Worm (Caenorhabditis elegans) whole organism, L4/young adult: ENCODE measurements around the gene acs-2.

Source experiments
- W03F9.2 ChIP-seq: fragments of 150-350 bp; optimal IDR thresholded peaks from 2 replicates; lab custom pipeline; 2014; ENCODE audit warnings: missing biosample characterization, missing genetic modification characterization
- dao-5 ChIP-seq: sonication (generic microtip); optimal IDR thresholded peaks from 2 replicates; lab custom pipeline; 2016; ENCODE audit warnings: missing genotype, missing genetic modification characterization, moderate library complexity, missing compliant biosample characterization
- him-1 ChIP-seq: sonication (generic microtip); optimal IDR thresholded peaks from 2 replicates; lab custom pipeline; 2016; ENCODE audit warnings: missing genotype, missing genetic modification reagents, missing genetic modification characterization, missing compliant biosample characterization

acs-2 gene

DNA sequence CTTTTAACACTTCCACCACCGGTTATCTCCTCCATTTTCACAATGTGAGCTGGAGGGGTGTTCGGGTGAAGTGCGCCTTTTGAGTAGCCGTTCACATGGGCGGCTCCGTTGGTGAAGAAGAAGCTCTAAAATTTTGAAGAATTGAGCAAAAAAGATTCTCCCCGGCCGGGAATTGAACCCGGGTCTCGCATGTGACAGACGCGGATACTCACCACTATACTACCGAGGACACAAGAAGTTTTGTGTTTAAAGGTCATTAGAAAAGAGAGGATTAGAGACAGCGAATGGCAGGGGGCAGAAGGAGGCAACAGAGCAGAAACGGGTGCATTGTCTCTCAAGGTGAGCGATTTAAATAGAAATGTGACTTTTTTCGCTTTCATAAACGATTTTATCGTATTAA, 15.6 kb upstream of the acs-2 start:
- TF ChIP-seq him-1 = peak; percentile 37
- TF ChIP-seq W03F9.2 (tag; lab: Kevin White, UChicago) = no peak

DNA sequence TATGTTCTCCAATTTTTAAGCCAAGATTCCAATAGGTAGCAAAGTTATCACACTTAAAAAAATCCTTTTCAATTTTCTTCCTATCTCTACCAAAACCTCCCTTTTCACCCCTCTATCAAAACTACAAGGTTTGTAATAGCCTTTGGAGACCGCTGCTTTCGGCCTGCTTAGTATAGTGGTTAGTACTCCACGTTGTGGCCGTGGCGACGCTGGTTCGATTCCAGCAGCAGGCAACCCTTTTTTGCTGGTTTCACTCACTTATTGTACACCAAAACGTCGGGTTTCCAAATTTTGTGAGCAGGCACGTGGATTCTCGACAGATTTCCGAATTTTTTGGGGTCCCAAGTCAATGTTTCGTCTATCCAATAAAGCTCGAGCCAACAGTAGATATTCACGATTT, 13.3 kb upstream of the acs-2 start:
- TF ChIP-seq dao-5 (tag; lab: Kevin White, UChicago) = no peak
- TF ChIP-seq W03F9.2 (tag; lab: Kevin White, UChicago) = no peak
- no peak for TF ChIP-seq him-1

DNA sequence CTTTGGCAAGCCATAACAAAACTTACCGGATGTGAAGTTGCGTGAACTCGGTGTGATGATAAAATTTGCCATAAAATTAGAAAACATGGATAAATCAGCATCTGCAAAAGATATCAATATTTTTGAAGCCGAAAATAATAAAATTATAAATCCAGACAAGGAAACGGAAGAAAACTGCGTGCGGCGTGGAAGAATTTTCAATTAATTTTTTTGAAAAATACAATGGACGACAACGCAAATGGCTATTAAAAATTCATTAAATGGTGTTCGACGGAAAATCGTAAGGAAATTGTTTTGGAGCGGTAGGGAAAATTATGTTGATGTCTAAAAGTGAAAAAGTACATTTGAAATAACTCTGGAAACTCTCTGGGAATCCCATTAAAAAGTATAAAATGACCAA, 8.1 kb upstream of the acs-2 start, which contains the start of gene acr-18:
TSS of gene acr-18 (minus strand) at position 101 of the 400 bp plus-strand sequence.
- no peak for TF ChIP-seq dao-5 (tag; lab: Kevin White, UChicago)

DNA sequence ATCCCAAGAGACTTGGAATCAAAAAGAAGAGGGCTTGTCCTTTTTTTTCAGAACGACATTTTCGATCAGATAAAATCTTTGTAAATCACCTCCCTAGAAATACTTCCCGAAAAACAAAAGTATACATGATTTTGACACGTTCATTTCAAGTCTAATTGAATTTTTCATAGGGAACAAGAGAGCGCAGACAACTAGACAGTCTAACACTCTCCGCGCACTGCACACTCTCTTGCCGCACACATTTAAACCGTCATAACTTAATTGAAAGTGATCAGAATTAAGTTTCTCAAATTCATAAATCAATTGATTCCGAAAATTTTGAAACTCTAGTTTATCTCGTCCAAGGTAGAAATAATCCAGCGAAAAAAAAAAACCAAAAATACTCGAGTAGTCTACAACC, 7.5 kb upstream of the acs-2 start:
- TF ChIP-seq W03F9.2 (tag; lab: Kevin White, UChicago) (no peak), him-1 (no peak), dao-5 (tag; lab: Kevin White, UChicago) (no peak)

DNA sequence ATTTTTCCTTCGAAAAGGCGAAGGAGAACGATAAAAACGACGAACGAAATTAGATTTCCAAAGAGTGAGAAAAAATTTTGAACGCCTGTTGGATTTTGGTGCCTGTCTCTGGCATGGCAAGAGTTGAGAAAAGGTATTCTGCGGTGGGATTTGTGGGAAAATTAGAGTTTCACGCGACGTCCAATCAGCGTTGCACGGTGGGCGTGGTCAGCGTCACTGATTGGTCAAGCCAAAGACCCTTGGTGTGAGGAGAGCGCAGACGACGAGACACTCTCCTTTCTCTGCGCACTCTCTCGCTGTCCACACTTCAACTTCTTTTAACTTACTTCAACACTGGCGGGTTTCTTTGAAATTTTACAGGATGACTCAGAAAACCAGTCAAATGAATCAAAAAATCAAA, 4.7 kb upstream of the acs-2 start:
- TF ChIP-seq dao-5 (tag; lab: Kevin White, UChicago) = no peak
- TF ChIP-seq W03F9.2 (tag; lab: Kevin White, UChicago) = no peak
- no peak for TF ChIP-seq him-1

DNA sequence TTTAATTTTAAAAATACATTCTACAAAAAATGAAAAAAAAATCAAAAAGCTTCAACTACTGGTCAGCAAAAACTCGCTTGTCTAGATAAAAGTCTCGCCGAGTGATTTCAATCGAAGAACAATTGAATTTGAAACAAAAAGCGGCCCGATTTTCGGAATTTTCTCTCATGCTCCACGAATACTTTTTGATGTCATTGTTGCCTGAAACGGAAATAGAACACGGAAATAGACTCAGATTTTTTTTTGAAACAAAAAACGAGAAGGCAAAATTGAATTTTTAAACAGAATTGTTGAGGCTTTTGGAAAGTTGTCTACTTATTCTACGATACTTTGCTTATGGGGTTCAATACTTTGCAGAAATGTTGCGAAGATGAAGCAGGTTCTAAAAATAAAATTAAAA, 3.7 kb upstream of the acs-2 start:
- no peak for TF ChIP-seq W03F9.2 (tag; lab: Kevin White, UChicago)
- TF ChIP-seq dao-5 (tag; lab: Kevin White, UChicago) = no peak
- no peak for TF ChIP-seq him-1

DNA sequence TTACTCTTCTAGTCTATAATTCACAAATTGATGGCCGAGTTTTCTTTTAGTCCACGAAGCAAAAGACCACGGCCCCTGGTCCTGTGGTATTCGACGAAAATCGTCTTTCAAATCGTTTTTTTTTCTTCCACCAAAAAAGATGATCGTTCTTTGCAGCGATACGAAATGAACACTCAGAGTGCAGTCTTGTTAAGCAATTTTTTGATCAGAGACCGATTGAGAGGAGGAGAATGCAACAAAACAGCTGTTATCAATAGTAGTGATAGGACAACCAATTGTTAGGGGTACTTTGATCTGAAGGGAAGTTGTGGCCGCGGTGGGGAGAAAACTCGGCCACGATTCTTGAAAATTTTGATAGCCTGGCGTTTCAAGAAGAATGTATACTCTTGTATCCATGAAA, 3.2 kb upstream of the acs-2 start:
- no peak for TF ChIP-seq W03F9.2 (tag; lab: Kevin White, UChicago)
- no peak for TF ChIP-seq dao-5 (tag; lab: Kevin White, UChicago)
- no peak for TF ChIP-seq him-1

DNA sequence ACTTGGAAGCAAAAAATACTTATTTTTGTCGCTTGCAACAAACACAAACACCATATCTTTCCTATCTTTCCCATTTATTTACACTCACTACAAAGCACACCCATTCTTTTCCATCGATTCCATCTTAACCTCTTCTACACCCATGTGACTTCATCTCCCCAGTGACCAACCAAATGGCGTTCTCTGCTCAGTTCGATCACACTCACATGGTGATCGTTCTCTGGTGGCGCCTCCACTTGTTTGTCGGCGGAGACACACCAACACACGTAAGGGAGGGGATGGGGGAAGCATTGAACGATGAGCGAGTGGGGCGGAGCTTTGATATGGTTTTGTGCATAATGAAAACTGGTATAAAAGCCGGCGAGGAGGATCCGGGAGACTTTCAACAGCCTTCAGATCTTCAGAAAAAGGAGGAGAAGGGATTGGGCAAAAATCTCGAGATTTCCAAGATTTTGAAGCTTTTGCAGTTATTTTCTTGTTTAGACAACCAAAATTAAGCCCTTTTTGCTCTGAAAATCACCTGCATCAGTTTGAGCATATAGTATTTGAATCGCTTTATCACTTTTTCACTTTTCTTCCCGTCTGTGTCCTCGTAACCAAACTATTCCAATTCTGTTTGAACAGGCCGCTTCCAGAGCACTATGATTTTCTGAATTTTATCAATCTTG, 549 bp upstream of the acs-2 start:
- peak; percentile 22 for TF ChIP-seq him-1
- no peak for TF ChIP-seq dao-5 (tag; lab: Kevin White, UChicago)

DNA sequence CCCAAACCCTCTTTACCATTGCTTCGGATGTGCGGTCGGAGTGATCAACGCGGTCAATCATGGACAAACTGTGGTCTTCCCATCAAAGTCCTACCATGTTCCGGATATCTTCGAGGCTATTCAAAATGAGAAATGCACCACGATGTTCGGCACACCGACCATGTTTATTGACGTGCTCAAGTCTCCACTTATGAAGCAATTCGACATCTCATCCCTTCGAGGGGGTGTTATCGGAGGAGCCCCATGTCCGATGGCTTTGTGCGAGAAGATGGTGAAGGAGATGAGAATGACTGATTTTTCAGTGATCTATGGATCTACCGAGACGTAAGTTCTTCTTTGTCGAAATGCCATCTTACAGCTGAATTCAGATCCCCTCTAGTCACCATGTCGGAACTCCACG, 1.2 kb downstream of the acs-2 start:
- TF ChIP-seq him-1 (no peak), dao-5 (tag; lab: Kevin White, UChicago) (no peak), W03F9.2 (tag; lab: Kevin White, UChicago) (no peak)

DNA sequence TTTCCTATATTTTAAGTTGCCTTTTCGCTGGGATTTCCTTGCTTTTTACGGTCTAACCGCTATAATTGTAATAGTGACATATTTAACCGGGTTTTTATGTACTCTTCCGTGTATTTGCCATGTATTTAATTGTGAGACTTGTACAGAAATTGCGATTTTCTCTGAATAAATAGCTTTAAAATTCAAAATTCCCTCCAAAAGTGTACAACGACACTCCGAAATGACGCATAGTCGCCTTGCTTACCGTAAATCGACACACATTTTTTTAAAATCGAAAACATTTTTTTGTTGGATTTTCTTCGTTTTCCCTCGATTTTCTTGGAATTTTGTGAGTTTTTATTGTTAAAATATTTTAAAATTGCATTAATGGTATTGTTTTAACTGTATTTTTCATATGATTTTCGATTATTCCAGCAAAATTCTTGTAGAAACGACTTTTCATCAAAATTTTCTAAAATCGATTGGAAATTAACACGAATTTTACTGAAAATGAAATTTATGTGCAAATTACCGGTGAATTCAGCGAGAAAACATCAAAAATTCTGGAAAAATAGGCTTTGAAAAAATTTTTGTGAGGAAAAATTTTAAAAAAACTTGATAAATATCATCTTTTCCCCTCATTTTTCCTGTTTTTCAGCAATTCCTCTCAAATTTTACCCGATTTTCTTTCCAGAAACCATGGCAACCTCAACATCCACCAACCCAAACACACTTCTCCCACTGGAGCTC, 2.7 kb downstream of the acs-2 start, which contains the start of gene lsm-5:
TSS of gene lsm-5 (plus strand) at position 679 of the 729 bp plus-strand sequence.
- no peak for TF ChIP-seq dao-5 (tag; lab: Kevin White, UChicago)
- no peak for TF ChIP-seq him-1
- no peak for TF ChIP-seq W03F9.2 (tag; lab: Kevin White, UChicago)

DNA sequence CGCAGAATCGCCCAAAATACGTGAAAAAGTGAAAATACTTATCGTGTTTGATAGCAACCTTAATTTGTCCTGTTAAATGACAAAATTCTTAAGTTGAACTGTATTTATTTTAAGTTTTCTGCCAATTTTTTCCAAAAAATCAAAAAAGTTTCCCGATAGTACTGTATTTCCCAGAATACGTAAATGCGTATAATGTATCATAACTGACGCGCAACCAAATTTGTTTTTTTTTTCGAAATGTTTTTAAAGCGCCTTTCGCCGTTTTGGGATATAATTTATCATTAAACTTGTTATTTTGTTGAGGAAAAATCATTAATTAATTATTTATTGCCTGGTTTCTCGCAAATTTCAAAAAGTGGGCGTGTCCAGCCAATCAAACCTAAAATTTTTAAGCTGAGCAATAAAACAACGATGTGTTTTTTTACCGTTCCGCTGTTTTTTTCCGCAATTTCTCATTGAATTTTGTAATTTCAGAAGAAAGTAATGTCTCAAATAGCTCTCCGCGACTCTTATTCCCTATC, 3.9 kb downstream of the acs-2 start, which contains the start of gene fbxa-95:
TSS of gene fbxa-95 (plus strand) at position 471 of the 521 bp plus-strand sequence.
- no peak for TF ChIP-seq W03F9.2 (tag; lab: Kevin White, UChicago)
- no peak for TF ChIP-seq him-1
- TF ChIP-seq dao-5 (tag; lab: Kevin White, UChicago) = no peak

DNA sequence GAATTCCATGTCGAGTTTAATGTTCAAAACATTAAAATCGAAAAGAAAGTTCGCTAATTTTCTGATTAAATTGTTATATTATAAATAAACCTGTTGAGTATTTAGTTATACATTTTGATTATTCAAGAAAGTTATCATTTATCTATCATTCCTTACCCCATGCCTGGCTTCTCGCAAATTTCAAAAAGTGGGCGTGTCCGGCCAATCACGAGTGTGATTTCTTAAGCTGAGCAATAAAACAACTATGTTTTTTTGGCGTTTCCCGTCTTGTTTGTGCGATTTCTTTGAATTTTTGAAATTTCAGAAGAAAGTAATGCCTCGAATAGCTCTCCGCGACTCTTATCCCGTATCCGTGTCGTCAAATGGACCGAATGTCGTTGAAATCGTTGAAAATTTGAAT, 5.4 kb downstream of the acs-2 start, which contains the start of gene fbxa-94:
TSS of gene fbxa-94 (plus strand) at position 301 of the 400 bp plus-strand sequence.
- TF ChIP-seq dao-5 (tag; lab: Kevin White, UChicago) (no peak), him-1 (no peak), W03F9.2 (tag; lab: Kevin White, UChicago) (no peak)

DNA sequence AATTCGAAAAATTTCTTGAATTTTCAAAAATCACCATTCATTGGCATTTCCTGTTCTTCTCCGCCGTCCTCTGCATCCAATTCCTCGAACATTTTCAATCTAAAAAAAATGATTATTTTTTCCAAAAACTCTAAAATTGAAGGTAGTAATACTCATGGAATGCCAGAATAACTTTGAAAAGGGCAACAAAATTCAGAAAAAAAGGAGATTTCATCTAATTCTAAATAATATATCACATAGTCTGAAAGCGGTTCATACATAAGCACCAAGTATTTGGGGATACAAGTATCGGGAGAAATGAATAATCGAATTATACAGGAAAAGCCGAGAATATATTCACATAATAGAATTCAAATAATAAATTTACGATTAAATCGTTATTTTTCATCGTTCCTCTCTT, 8.1 kb downstream of the acs-2 start, which contains the start of gene mdt-28:
TSS of gene mdt-28 (minus strand) at position 101 of the 400 bp plus-strand sequence.
- TF ChIP-seq him-1 (no peak), dao-5 (tag; lab: Kevin White, UChicago) (no peak), W03F9.2 (tag; lab: Kevin White, UChicago) (no peak)

DNA sequence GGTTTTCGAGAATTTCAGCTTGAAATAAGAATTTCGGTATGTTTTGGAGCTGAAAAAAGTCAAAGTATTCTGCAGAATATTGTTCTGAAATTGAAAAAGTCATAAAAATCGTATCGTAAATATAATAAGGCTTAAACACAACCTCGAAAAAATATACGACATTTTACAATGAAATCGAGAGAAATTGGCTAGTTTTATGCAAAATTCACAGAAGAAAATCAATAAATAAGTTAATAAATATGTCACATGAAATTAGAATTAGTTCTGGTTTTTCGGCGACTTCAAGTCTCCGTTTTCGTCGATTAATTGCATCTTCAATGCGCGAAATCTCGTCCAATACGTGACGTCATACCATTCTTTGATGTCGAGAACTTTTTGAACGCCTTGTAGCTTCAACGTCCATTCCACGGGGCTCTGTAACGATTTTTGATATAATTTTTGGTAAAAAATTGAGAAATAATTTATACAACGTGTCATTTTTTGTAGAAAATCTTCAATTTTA, 10.3 kb downstream of the acs-2 start, which contains the start of gene atx-3:
TSS of gene atx-3 (minus strand) at position 51 of the 502 bp plus-strand sequence.
- no peak for TF ChIP-seq W03F9.2 (tag; lab: Kevin White, UChicago)
- no peak for TF ChIP-seq him-1
- TF ChIP-seq dao-5 (tag; lab: Kevin White, UChicago) = no peak
